Worm (Caenorhabditis elegans): ENCODE results near the gene F07B10.7.

The F07B10.7 gene

DNA sequence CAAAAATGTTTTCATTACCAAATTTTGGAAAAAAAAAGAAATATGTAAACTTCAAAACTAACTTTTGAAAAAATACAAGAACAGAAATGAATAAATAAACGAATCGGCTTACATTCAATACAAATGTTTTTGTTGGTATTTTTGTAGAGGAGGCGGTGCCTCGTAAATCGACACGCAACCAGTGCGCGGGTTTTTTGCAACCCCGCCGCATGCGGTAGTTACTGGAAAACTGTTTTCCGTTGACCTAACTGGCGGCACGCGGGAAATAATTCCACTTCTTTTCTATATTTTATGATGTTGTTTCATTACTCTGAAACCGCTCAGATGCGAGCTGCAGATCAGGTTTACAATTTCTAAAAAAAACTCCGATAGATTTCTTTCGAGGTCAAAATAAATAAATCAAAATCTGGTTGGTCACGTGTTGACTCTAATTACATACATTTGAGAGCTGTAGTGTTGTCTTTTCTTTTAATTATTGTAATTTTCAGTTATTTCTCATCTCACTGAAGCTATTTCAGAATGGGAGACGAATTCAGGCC, 21.3 kb downstream of the F07B10.7 start, which contains the start of the genes dvc-1 and ima-1 (continued):
- TF ChIP-seq npax-4 (tag; optimal IDR thresholded peaks at IDR 0.05) (peak; percentile 41), che-1 (tag; optimal IDR thresholded peaks at IDR 0.05) (peak; percentile 59), K02D7.2 (tag; optimal IDR thresholded peaks at IDR 0.05) (peak; percentile 62), hlh-13 (GFP tag; optimal IDR thresholded peaks at IDR 0.05) (peak; percentile 40), ref-2 (tag; optimal IDR thresholded peaks at IDR 0.05) (peak; percentile 65), ets-4 (tag; optimal IDR thresholded peaks at IDR 0.05) (peak; percentile 23), hlh-6 (tag; optimal IDR thresholded peaks at IDR 0.05) (peak; percentile 81), ceh-24 (tag; optimal IDR thresholded peaks at IDR 0.05) (peak; percentile 26), lin-11 (tag; optimal IDR thresholded peaks at IDR 0.05) (peak; percentile 17), pros-1 (tag; optimal IDR thresholded peaks at IDR 0.05) (no peak), mec-3 (tag; optimal IDR thresholded peaks at IDR 0.05; ENCODE audit: borderline replicate concordance) (no peak), hlh-15 (tag; optimal IDR thresholded peaks at IDR 0.05) (peak; percentile 70), ceh-19 (GFP tag; optimal IDR thresholded peaks at IDR 0.05) (peak; percentile 66), fkh-6 (tag; optimal IDR thresholded peaks at IDR 0.05) (peak; percentile 79), unc-3 (GFP tag; conservative IDR thresholded peaks at IDR 0.05) (peak; percentile 55; the same call in 1 of the 2 replicates), unc-3 (tag; optimal IDR thresholded peaks at IDR 0.05) (peak; percentile 68), elt-2 (tag; optimal IDR thresholded peaks at IDR 0.05) (peak; percentile 90), C08G9.2 (tag; optimal IDR thresholded peaks at IDR 0.05) (peak; percentile 69), dve-1 (tag; optimal IDR thresholded peaks at IDR 0.05) (peak; percentile 41), ceh-18 (tag; optimal IDR thresholded peaks at IDR 0.05) (peak; percentile 24), ztf-16 (tag; optimal IDR thresholded peaks at IDR 0.05) (peak; percentile 82), ceh-45 (GFP tag; IDR thresholded peaks at IDR 0.05) (0 out of 2 replicates have a peak, but pooled peaks have one; percentile 51), ceh-9 (tag; optimal IDR thresholded peaks at IDR 0.05) (no peak), unc-42 (tag; optimal IDR thresholded peaks at IDR 0.05) (peak; percentile 28), ceh-34 (tag; optimal IDR thresholded peaks at IDR 0.05) (peak; percentile 87), pag-3 (tag; optimal IDR thresholded peaks at IDR 0.05; ENCODE audit: borderline replicate concordance) (no peak), sdc-2 (tag; optimal IDR thresholded peaks at IDR 0.05) (peak; percentile 53), ceh-48 (tag; optimal IDR thresholded peaks at IDR 0.05) (peak; percentile 27), sox-2 (GFP tag; IDR thresholded peaks at IDR 0.05) (peak; percentile 46), ahr-1 (tag; optimal IDR thresholded peaks at IDR 0.05) (peak; percentile 76), ceh-2 (tag; optimal IDR thresholded peaks at IDR 0.05) (peak; percentile 79)

ce11 chrV:11235876-11236275, 24.6 kb downstream of the F07B10.7 start:
- TF ChIP-seq elt-2 (tag; optimal IDR thresholded peaks at IDR 0.05) (peak; percentile 94), unc-86 (tag; optimal IDR thresholded peaks at IDR 0.05) (no peak)

ce11 chrV:11234350-11234749, 26.2 kb downstream of the F07B10.7 start, which contains the start of gene T19B10.5:
T19B10.5 (plus strand) TSS chrV:11234650.
- TF ChIP-seq ceh-30 (tag; optimal IDR thresholded peaks at IDR 0.05) (no peak), ets-4 (tag; optimal IDR thresholded peaks at IDR 0.05) (no peak), unc-86 (tag; optimal IDR thresholded peaks at IDR 0.05) (no peak), fax-1 (tag; optimal IDR thresholded peaks at IDR 0.05) (no peak), hlh-6 (tag; optimal IDR thresholded peaks at IDR 0.05) (no peak), sox-4 (tag; optimal IDR thresholded peaks at IDR 0.05) (no peak), lim-6 (tag; optimal IDR thresholded peaks at IDR 0.05) (no peak), T23F11.4 (GFP tag; optimal IDR thresholded peaks at IDR 0.05) (no peak), hlh-15 (tag; optimal IDR thresholded peaks at IDR 0.05) (no peak)

DNA sequence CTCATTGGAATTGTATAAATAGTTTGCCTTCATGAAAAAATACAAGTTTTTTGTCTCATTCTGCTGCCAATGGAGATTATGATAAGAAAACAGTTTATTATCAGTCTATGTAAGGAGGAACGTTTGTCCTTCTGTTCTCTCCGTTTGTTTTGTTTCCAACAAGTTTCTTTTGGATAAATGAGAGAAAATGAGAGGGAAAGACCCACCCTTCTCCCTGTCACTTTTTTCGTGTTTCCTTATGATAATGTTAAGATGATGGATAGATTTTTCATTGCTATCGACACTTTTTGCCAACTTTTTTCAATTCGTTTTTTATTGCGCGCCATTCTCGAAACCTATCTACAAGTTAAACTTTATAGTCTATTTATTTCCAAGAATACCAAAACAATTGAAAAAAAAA, 29.3 kb downstream of the F07B10.7 start:
- no peak for TF ChIP-seq ceh-48 (tag; optimal IDR thresholded peaks at IDR 0.05)
- peak; percentile 8 for TF ChIP-seq elt-2 (tag; optimal IDR thresholded peaks at IDR 0.05)

Data from whole organism, late embryonic.